Worm (Caenorhabditis elegans) whole organism, L4/young adult: ENCODE data around the gene oac-23.

Experiments used
- W03F9.2 ChIP-seq: fragments of 150-350 bp; optimal IDR thresholded peaks from 2 replicates; lab custom pipeline; 2014; ENCODE audit warnings: missing biosample characterization, missing genetic modification characterization
- dao-5 ChIP-seq: sonication (generic microtip); optimal IDR thresholded peaks from 2 replicates; lab custom pipeline; 2016; ENCODE audit warnings: missing genotype, missing genetic modification characterization, moderate library complexity, missing compliant biosample characterization
- him-1 ChIP-seq: sonication (generic microtip); optimal IDR thresholded peaks from 2 replicates; lab custom pipeline; 2016; ENCODE audit warnings: missing genotype, missing genetic modification reagents, missing genetic modification characterization, missing compliant biosample characterization

- TF ChIP-seq him-1 (tag; lab: Kevin White, UChicago) (no peak), W03F9.2 (tag; lab: Kevin White, UChicago) (no peak), dao-5 (tag; lab: Kevin White, UChicago) (no peak)
These were observed 14.0 kb upstream of the oac-23 start, which contains the start of gene F37C4.4 for ce11 chrIV:3867252-3867651.
